Worm (Caenorhabditis elegans): ENCODE results near the gene snb-6.

Gene snb-6

DNA sequence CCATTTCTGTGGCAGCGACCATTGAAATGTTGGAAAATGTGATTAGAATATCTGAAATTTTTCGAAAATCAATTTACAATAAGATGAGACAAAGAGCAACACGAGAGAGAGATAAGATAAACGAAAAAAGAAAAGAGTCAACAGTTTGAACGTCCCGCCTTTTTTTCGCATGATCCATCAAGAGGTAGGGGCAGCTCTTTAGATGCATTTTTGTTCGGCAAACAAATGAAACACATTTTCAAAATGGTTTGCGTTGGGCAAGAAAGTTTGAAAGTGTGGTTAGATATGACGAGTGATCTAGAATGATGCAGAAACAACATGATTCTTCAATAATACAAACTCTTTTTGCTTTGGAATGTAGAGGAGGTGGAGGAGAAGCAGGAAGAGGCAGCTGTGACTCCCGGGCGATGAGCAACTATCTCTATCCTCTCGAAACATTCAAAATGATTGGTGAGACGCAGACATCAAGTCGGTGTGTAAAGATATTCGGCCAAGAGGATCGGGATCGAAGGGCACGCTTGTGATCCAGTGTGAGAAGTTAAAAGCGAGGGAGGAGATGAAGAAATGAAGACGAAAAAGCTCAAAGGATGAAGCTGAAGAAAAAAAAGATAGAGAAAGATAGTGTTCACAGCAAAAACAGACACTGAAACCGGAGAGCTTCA lies 14.9 kb downstream of the snb-6 start, which contains the start of gene F46C5.6:
TSS of gene F46C5.6 (minus strand) at position 51 of the 662 bp plus-strand sequence.
- TF ChIP-seq lin-35 (GFP tag; optimal IDR thresholded peaks at IDR 0.05) = peak in 1 of 2 experiments; percentile 13
- no peak for TF ChIP-seq ceh-63 (GFP tag; optimal IDR thresholded peaks at IDR 0.05)
- peak; percentile 39 for TF ChIP-seq nhr-20 (tag; optimal IDR thresholded peaks at IDR 0.05)
- TF ChIP-seq lin-39 (tag; optimal IDR thresholded peaks at IDR 0.05) = no peak
- peak; percentile 19 for TF ChIP-seq tbx-2 (tag; optimal IDR thresholded peaks at IDR 0.05)
- no peak for TF ChIP-seq nhr-85 (tag)
- no peak for TF ChIP-seq fkh-8 (tag; optimal IDR thresholded peaks at IDR 0.05)
- peak; percentile 45 for TF ChIP-seq snu-23 (GFP tag; optimal IDR thresholded peaks at IDR 0.05)
- TF ChIP-seq swsn-7 (tag; optimal IDR thresholded peaks at IDR 0.05) = peak; percentile 9
- peak; percentile 83 for TF ChIP-seq lin-14 (GFP tag; optimal IDR thresholded peaks at IDR 0.05)
- TF ChIP-seq efl-1 (optimal IDR thresholded peaks at IDR 0.05) = peak in 1 of 2 experiments; percentile 10
- no peak for TF ChIP-seq efl-1 (GFP tag; optimal IDR thresholded peaks at IDR 0.05 in 1 of 2)
- no peak for TF ChIP-seq jun-1 (tag; optimal IDR thresholded peaks at IDR 0.05)
- TF ChIP-seq aha-1 (tag; optimal IDR thresholded peaks at IDR 0.05) = no peak
- peak; percentile 53 for TF ChIP-seq dsc-1 (tag; optimal IDR thresholded peaks at IDR 0.05)
- TF ChIP-seq nhr-19 (GFP tag; conservative IDR thresholded peaks at IDR 0.05) = peak; percentile 30; the same call in 1 of the 2 replicates
- peak; percentile 66 for TF ChIP-seq rnt-1 (tag; optimal IDR thresholded peaks at IDR 0.05)
- TF ChIP-seq mef-2 (tag; optimal IDR thresholded peaks at IDR 0.05) = no peak
- peak in 1 of 2 experiments; percentile 40 for TF ChIP-seq lsy-2 (tag; optimal IDR thresholded peaks at IDR 0.05)
- TF ChIP-seq nhr-71 (tag; optimal IDR thresholded peaks at IDR 0.05) = peak; percentile 73

DNA sequence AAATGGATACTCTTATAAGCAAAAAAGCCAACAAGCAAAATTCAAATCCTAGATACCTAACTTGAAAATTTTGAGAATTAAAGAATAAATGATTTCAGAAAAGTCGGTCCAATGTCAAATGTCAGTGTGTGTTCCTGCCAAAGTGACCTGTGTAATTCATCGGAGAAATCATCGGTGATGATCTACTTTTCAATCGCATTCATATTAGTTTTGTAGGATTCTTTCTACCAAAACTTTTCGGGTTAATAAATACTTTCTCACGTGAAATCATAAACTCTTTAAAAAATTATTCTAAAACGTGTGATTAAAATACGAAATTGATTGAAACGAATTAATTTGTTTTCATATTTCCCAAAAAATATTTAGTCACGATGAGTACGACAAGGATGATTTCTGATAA lies 20.5 kb downstream of the snb-6 start, which contains the start of gene F46C5.7:
TSS of gene F46C5.7 (plus strand) at position 301 of the 400 bp plus-strand sequence.
- TF ChIP-seq fkh-4 (tag; optimal IDR thresholded peaks at IDR 0.05; ENCODE audit: borderline replicate concordance) (no peak), fkh-10 (GFP tag; optimal IDR thresholded peaks at IDR 0.05) (no peak), hlh-4 (tag; optimal IDR thresholded peaks at IDR 0.05) (no peak), lir-3 (tag; optimal IDR thresholded peaks at IDR 0.05; ENCODE audit: poor library complexity) (no peak), rnt-1 (tag; optimal IDR thresholded peaks at IDR 0.05) (no peak), fkh-8 (tag; optimal IDR thresholded peaks at IDR 0.05) (no peak), nhr-77 (tag; optimal IDR thresholded peaks at IDR 0.05) (no peak), swsn-7 (tag; optimal IDR thresholded peaks at IDR 0.05) (no peak), mab-9 (GFP tag; IDR thresholded peaks at IDR 0.05) (no peak), nhr-20 (tag; optimal IDR thresholded peaks at IDR 0.05) (no peak), mef-2 (tag; optimal IDR thresholded peaks at IDR 0.05) (no peak), efl-1 (optimal IDR thresholded peaks at IDR 0.05) (no peak), efl-1 (GFP tag; optimal IDR thresholded peaks at IDR 0.05 in 1 of 2) (no peak), ceh-88 (GFP tag; IDR thresholded peaks at IDR 0.05) (no peak), lsy-2 (tag; optimal IDR thresholded peaks at IDR 0.05) (no peak)

DNA sequence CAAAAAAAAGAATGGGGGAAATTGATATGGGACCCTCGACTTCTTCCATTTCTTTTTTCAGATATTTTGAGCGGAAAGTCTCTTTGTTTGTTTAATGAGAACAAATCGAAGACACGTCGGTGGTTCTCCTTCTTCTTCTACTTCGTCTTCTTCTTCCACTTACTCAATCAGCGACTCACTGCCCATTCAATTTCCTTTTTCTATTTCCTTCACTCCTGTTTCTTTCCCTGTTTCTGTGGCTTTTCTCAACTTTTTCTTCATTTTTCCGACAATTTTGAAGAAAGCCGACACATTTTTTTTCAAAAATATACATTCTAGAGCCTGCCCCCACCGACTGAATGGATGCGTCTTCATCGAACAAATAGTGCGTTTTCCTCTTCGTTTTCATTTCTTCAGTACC lies 23.6 kb downstream of the snb-6 start, which contains the start of gene F46C5.4:
TSS of gene F46C5.4 (plus strand) at position 222 of the 400 bp plus-strand sequence.
- TF ChIP-seq elt-3 (tag; optimal IDR thresholded peaks at IDR 0.05) (no peak), ceh-88 (GFP tag; IDR thresholded peaks at IDR 0.05) (no peak), unc-86 (tag; optimal IDR thresholded peaks at IDR 0.05) (no peak), sox-4 (tag; optimal IDR thresholded peaks at IDR 0.05) (no peak), fkh-10 (GFP tag; optimal IDR thresholded peaks at IDR 0.05) (peak; percentile 85), isw-1 (GFP tag; IDR thresholded peaks at IDR 0.05) (no peak), hlh-17 (GFP tag; optimal IDR thresholded peaks at IDR 0.05; ENCODE audit: borderline replicate concordance) (no peak), lin-39 (tag; optimal IDR thresholded peaks at IDR 0.05) (no peak), lin-14 (GFP tag; optimal IDR thresholded peaks at IDR 0.05) (peak; percentile 66), nhr-76 (tag; optimal IDR thresholded peaks at IDR 0.05) (no peak), irx-1 (tag; optimal IDR thresholded peaks at IDR 0.05) (no peak), sup-37 (GFP tag; optimal IDR thresholded peaks at IDR 0.05) (no peak), elt-2 (tag; optimal IDR thresholded peaks at IDR 0.05) (no peak), nhr-12 (tag; optimal IDR thresholded peaks at IDR 0.05) (no peak)
